Fruit fly (Drosophila melanogaster) whole organism, embryonic: ENCODE measurements around the gene CG7029.
A peak's percentile ranks its signal among the peaks of the same experiment; 100 is the strongest.

Source experiments
- Bgb ChIP-seq: fragments of 200-800 bp; sonication (Bioruptor generic); IDR thresholded peaks from 2 replicates; pipeline ENCODE4 v1.3.6; 2022; ENCODE audit warnings: missing biosample characterization, missing genetic modification characterization; ENCODE audit not compliant: partially characterized antibody
- CG11398 ChIP-seq: fragments of 200-800 bp; sonication (Bioruptor generic); optimal IDR thresholded peaks from 2 replicates; lab custom pipeline; 2016; ENCODE audit warnings: missing biosample characterization, missing genetic modification characterization
- CG12155 ChIP-seq: fragments of 200-800 bp; sonication (Bioruptor generic); optimal IDR thresholded peaks from 3 replicates; lab custom pipeline; 2016; ENCODE audit warnings: missing biosample characterization, missing genetic modification characterization
- CG12219 ChIP-seq: fragments of 200-800 bp; sonication (Bioruptor generic); optimal IDR thresholded peaks from 3 replicates; lab custom pipeline; 2018; ENCODE audit warnings: missing biosample characterization, mild to moderate bottlenecking, missing genetic modification characterization
- CG12236 ChIP-seq: fragments of 200-800 bp; sonication (Bioruptor generic); optimal IDR thresholded peaks from 2 replicates; lab custom pipeline; 2016; ENCODE audit warnings: missing biosample characterization, missing genetic modification characterization
- CG14860 ChIP-seq: fragments of 200-800 bp; sonication (Bioruptor generic); IDR thresholded peaks from 3 replicates; pipeline ENCODE4 v1.3.6; 2022; ENCODE audit warnings: missing biosample characterization, missing genetic modification characterization; ENCODE audit not compliant: partially characterized antibody
- CG15269 ChIP-seq: fragments of 200-800 bp; sonication (Bioruptor generic); optimal IDR thresholded peaks from 2 replicates; lab custom pipeline; 2018; ENCODE audit warnings: missing biosample characterization, mild to moderate bottlenecking, missing genetic modification characterization, moderate library complexity
- CG15514 ChIP-seq: fragments of 200-800 bp; sonication (Bioruptor generic); optimal IDR thresholded peaks from 3 replicates; lab custom pipeline; 2017; ENCODE audit warnings: missing biosample characterization, missing genetic modification characterization, mild to moderate bottlenecking, moderate library complexity, missing genetic modification reagents
- CG1603 ChIP-seq: fragments of 200-800 bp; sonication (Bioruptor generic); optimal IDR thresholded peaks from 2 replicates; lab custom pipeline; 2019; ENCODE audit warnings: missing biosample characterization, mild to moderate bottlenecking, missing genetic modification characterization, moderate library complexity
- CG1792 ChIP-seq: fragments of 200-800 bp; sonication (Bioruptor generic); optimal IDR thresholded peaks from 2 replicates; lab custom pipeline; 2016; ENCODE audit warnings: missing biosample characterization, missing genetic modification characterization
- CG18599 ChIP-seq: fragments of 200-800 bp; sonication (Bioruptor generic); optimal IDR thresholded peaks from 3 replicates; lab custom pipeline; 2017; ENCODE audit warnings: missing biosample characterization, missing genetic modification characterization, mild to moderate bottlenecking, moderate library complexity, missing genetic modification reagents
- CG2120 ChIP-seq: fragments of 200-800 bp; sonication (Bioruptor generic); optimal IDR thresholded peaks from 3 replicates; lab custom pipeline; 2016; ENCODE audit warnings: missing biosample characterization, missing genetic modification characterization
- CG31388 ChIP-seq: fragments of 200-800 bp; sonication (Bioruptor generic); optimal IDR thresholded peaks from 2 replicates; lab custom pipeline; 2016; ENCODE audit warnings: missing biosample characterization, missing genetic modification characterization
- CG6272 ChIP-seq: fragments of 200-800 bp; sonication (Bioruptor generic); IDR thresholded peaks from 2 replicates; pipeline ENCODE4 v1.3.6; 2022; ENCODE audit warnings: missing biosample characterization, missing genetic modification characterization
- CG7556 ChIP-seq: fragments of 200-800 bp; sonication (Bioruptor generic); optimal IDR thresholded peaks from 2 replicates; lab custom pipeline; 2017; ENCODE audit warnings: missing biosample characterization, mild to moderate bottlenecking, missing genetic modification characterization
- CG7963 ChIP-seq: fragments of 200-800 bp; sonication (Bioruptor generic); IDR thresholded peaks from 3 replicates; pipeline ENCODE4 v1.3.6; 2022; ENCODE audit warnings: missing biosample characterization, missing genetic modification characterization; ENCODE audit not compliant: partially characterized antibody
- CG7987 ChIP-seq: fragments of 200-800 bp; sonication (Bioruptor generic); optimal IDR thresholded peaks from 2 replicates; lab custom pipeline; 2018; ENCODE audit warnings: missing biosample characterization, mild to moderate bottlenecking, missing genetic modification characterization, moderate library complexity
- CG9609 ChIP-seq: fragments of 200-800 bp; sonication (Bioruptor generic); optimal IDR thresholded peaks from 3 replicates; lab custom pipeline; 2016; ENCODE audit warnings: missing biosample characterization, missing genetic modification characterization
- CG9817 ChIP-seq: fragments of 200-800 bp; sonication (Bioruptor generic); optimal IDR thresholded peaks from 2 replicates; lab custom pipeline; 2018; ENCODE audit warnings: missing biosample characterization, mild to moderate bottlenecking, missing genetic modification characterization, moderate library complexity
- CG9876 ChIP-seq: fragments of 200-800 bp; sonication (Bioruptor generic); optimal IDR thresholded peaks from 2 replicates; lab custom pipeline; 2016; ENCODE audit warnings: missing biosample characterization, missing genetic modification characterization
- D ChIP-seq, 2 experiments: fragments of 200-800 bp in 1 of 2; fragments of >200 bp in 1 of 2; sonication (Bioruptor generic) in 1 of 2; optimal IDR thresholded peaks; 2 replicates in 1 of 2; 3 replicates in 1 of 2; lab custom pipeline; 2017; ENCODE audit warnings: mild to moderate bottlenecking in 1 of 2, missing biosample characterization in 1 of 2, missing genetic modification characterization in 1 of 2, missing genetic modification reagents in 1 of 2
- D19B ChIP-seq: fragments of 200-800 bp; sonication (Bioruptor generic); optimal IDR thresholded peaks from 2 replicates; lab custom pipeline; 2017; ENCODE audit warnings: missing biosample characterization, mild to moderate bottlenecking, missing genetic modification characterization
- Dbx ChIP-seq: fragments of 200-800 bp; sonication (Bioruptor generic); IDR thresholded peaks from 3 replicates; pipeline ENCODE4 v1.3.6; 2022; ENCODE audit warnings: missing biosample characterization, missing genetic modification characterization
- Dp ChIP-seq: fragments of 200-800 bp; sonication (Bioruptor generic); optimal IDR thresholded peaks from 2 replicates; lab custom pipeline; 2018; ENCODE audit warnings: missing biosample characterization, mild to moderate bottlenecking, missing genetic modification characterization, moderate library complexity
- Ets65A ChIP-seq: fragments of 200-800 bp; sonication (Bioruptor generic); peaks from one replicate; lab custom pipeline; 2016; ENCODE audit warnings: missing biosample characterization, missing genetic modification characterization
- Gug ChIP-seq: fragments of 200-800 bp; sonication (Bioruptor generic); IDR thresholded peaks from 4 replicates; pipeline ENCODE4 v1.3.6; 2022; ENCODE audit warnings: missing biosample characterization, missing genetic modification characterization
- Hey ChIP-seq: fragments of 200-800 bp; sonication (Bioruptor generic); optimal IDR thresholded peaks from 3 replicates; lab custom pipeline; 2018; ENCODE audit warnings: missing biosample characterization, mild to moderate bottlenecking, missing genetic modification characterization
- HmgZ ChIP-seq: fragments of 200-800 bp; sonication (Bioruptor generic); optimal IDR thresholded peaks from 2 replicates; lab custom pipeline; 2018; ENCODE audit warnings: missing biosample characterization, mild to moderate bottlenecking, missing genetic modification characterization
- Jarid2 ChIP-seq: fragments of 200-800 bp; sonication (Bioruptor generic); optimal IDR thresholded peaks from 3 replicates; lab custom pipeline; 2017; ENCODE audit warnings: mild to moderate bottlenecking, missing biosample characterization, missing genetic modification reagents, missing genetic modification characterization
- Mrtf ChIP-seq: fragments of 200-800 bp; sonication (Bioruptor generic); IDR thresholded peaks from 3 replicates; pipeline ENCODE4 v1.3.6; 2022; ENCODE audit warnings: missing biosample characterization, missing genetic modification characterization
- Poxn ChIP-seq: fragments of 200-800 bp; sonication (Bioruptor generic); IDR thresholded peaks from 2 replicates; pipeline ENCODE4 v1.3.6; 2022; ENCODE audit warnings: missing biosample characterization, missing genetic modification characterization
- chif ChIP-seq, 2 experiments: fragments of 200-800 bp; sonication (Bioruptor generic); optimal IDR thresholded peaks; 3 replicates each; lab custom pipeline; 2016; ENCODE audit warnings: missing biosample characterization in 2 of 2, missing genetic modification characterization in 2 of 2
- dan ChIP-seq: fragments of 200-800 bp; sonication (Bioruptor generic); IDR thresholded peaks from 2 replicates; pipeline ENCODE4 v1.3.6; 2022; ENCODE audit warnings: missing biosample characterization, missing genetic modification characterization
- inv ChIP-seq: fragments of 200-800 bp; sonication (Bioruptor generic); IDR thresholded peaks from 2 replicates; pipeline ENCODE4 v1.3.6; 2022; ENCODE audit warnings: missing biosample characterization, missing genetic modification characterization; ENCODE audit not compliant: partially characterized antibody
- mam ChIP-seq: fragments of 200-800 bp; sonication (Bioruptor generic); optimal IDR thresholded peaks from 3 replicates; lab custom pipeline; 2016; ENCODE audit warnings: missing biosample characterization, missing genetic modification characterization
- nmo ChIP-seq: fragments of 200-800 bp; sonication (Bioruptor generic); optimal IDR thresholded peaks from 2 replicates; lab custom pipeline; 2018; ENCODE audit warnings: missing biosample characterization, mild to moderate bottlenecking, missing genetic modification characterization, moderate library complexity
- pb ChIP-seq: fragments of 200-800 bp; sonication (Bioruptor generic); optimal IDR thresholded peaks from 3 replicates; lab custom pipeline; 2016; ENCODE audit warnings: missing biosample characterization, missing genetic modification characterization
- prd ChIP-seq, 3 experiments: fragments of >200 bp in 2 of 3; fragments of 200-800 bp in 1 of 3; sonication (Bioruptor generic) in 1 of 3; optimal IDR thresholded peaks in 2 of 3; IDR thresholded peaks in 1 of 3; 2 replicates in 2 of 3; 3 replicates in 1 of 3; pipeline versions ENCODE4 v1.3.6 to Lab custom; 2017 to 2022; ENCODE audit warnings: missing biosample characterization in 1 of 3, missing genetic modification characterization in 1 of 3
- psq ChIP-seq: fragments of 200-800 bp; sonication (Bioruptor generic); optimal IDR thresholded peaks from 2 replicates; lab custom pipeline; 2017; ENCODE audit warnings: missing biosample characterization, missing genetic modification characterization
- pzg ChIP-seq: fragments of 200-800 bp; sonication (Bioruptor generic); optimal IDR thresholded peaks from 3 replicates; lab custom pipeline; 2018; ENCODE audit warnings: missing biosample characterization, mild to moderate bottlenecking, missing genetic modification characterization, moderate library complexity
- slp2 ChIP-seq: fragments of 200-800 bp; sonication (Bioruptor generic); optimal IDR thresholded peaks from 2 replicates; lab custom pipeline; 2016; ENCODE audit warnings: missing biosample characterization, missing genetic modification characterization
- stc ChIP-seq: fragments of 200-800 bp; sonication (Bioruptor generic); IDR thresholded peaks from 2 replicates; pipeline ENCODE4 v1.3.6; 2022; ENCODE audit warnings: missing biosample characterization, missing genetic modification characterization
- tap ChIP-seq: fragments of 200-800 bp; optimal IDR thresholded peaks from 3 replicates; lab custom pipeline; 2019; ENCODE audit warnings: missing biosample characterization, mild to moderate bottlenecking, missing genetic modification characterization, moderate library complexity
- trem ChIP-seq: fragments of 200-800 bp; optimal IDR thresholded peaks from 3 replicates; lab custom pipeline; 2019; ENCODE audit warnings: missing biosample characterization, mild to moderate bottlenecking, missing genetic modification characterization, moderate library complexity
- tup ChIP-seq: fragments of 200-800 bp; sonication (Bioruptor generic); optimal IDR thresholded peaks from 2 replicates; lab custom pipeline; 2016; ENCODE audit warnings: missing biosample characterization, mild to moderate bottlenecking, missing genetic modification characterization, moderate library complexity
- usp ChIP-seq: fragments of >200 bp; optimal IDR thresholded peaks from 2 replicates; lab custom pipeline; 2017; ENCODE audit warnings: missing biosample characterization, missing genetic modification characterization
- z ChIP-seq: fragments of 200-800 bp; sonication (Bioruptor generic); IDR thresholded peaks from 3 replicates; pipeline ENCODE4 v1.3.6; 2022; ENCODE audit warnings: missing biosample characterization, missing genetic modification characterization
- zen2 ChIP-seq: fragments of 200-800 bp; sonication (Bioruptor generic); IDR thresholded peaks from 3 replicates; pipeline ENCODE4 v1.3.6; 2022; ENCODE audit warnings: missing biosample characterization, missing genetic modification characterization; ENCODE audit not compliant: partially characterized antibody

Gene CG7029

DNA sequence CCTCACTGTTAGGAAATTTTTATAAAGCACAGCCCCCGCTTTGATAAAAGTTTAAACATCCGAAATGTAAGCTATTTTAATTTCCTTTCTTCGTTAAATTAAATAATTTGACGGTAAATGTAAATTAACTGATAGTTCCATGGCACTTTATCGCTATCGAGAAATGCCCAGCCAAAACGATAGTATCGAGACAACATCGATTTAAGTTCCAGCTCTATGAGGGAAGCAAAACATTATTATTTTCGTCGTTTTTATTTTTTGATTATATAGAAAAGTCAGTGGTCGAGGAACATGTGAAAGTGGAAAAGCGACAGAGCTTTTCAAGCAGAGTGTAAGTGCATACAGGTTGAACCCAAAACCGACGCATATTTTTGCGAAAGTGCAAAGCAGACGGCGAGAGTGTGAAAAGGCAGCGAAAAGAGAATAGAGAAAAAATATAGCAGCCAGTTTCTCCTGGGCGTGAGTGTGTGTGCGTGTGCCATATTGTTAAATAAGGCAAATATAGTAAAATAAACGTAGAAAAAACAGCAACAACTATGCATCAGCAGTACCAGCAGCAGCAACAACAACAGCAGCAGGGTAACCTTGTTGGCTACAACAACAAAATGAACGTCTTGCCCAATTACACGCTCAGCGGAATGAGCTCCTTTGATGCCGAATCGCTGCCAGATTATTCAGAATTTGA lies 23.8 kb upstream of the CG7029 start, which contains the start of gene CG45049 (continued):
- TF ChIP-seq CG11398 (GFP tag; lab: Kevin White, UChicago) (no peak), Dbx (GFP tag; lab: Robert Waterston, UW) (no peak), Dp (GFP tag; lab: Kevin White, UChicago) (no peak), inv (GFP tag; lab: Robert Waterston, UW) (peak; percentile 89), Jarid2 (no peak), stc (GFP tag; lab: Robert Waterston, UW) (no peak), CG1603 (peak; percentile 26), Poxn (GFP tag; lab: Robert Waterston, UW) (no peak), tup (GFP tag; lab: Kevin White, UChicago) (no peak), CG31388 (no peak), z (GFP tag; lab: Robert Waterston, UW) (no peak), prd (optimal IDR thresholded peaks at IDR 0.05; lab: Kevin White, UChicago) (no peak), prd (GFP tag; IDR thresholded peaks at IDR 0.05; lab: Robert Waterston, UW) (no peak), pb (GFP tag; lab: Kevin White, UChicago) (no peak), D (optimal IDR thresholded peaks at IDR 0.05; lab: Kevin White, UChicago) (no peak), D (GFP tag; optimal IDR thresholded peaks at IDR 0.05; lab: Kevin White, UChicago) (no peak), CG14860 (peak; percentile 74), CG7987 (GFP tag; lab: Kevin White, UChicago) (no peak), Mrtf (no peak), CG12236 (GFP tag; lab: Kevin White, UChicago) (no peak), CG18599 (GFP tag; lab: Kevin White, UChicago) (no peak), CG7556 (no peak), HmgZ (tag; lab: Kevin White, UChicago) (no peak), CG6272 (GFP tag; lab: Robert Waterston, UW) (peak; percentile 37; the same call in 1 of the 2 replicates), usp (GFP tag; lab: Kevin White, UChicago) (no peak), trem (tag; lab: Kevin White, UChicago) (peak; percentile 4), Ets65A (GFP tag; lab: Kevin White, UChicago) (peak; percentile 35), Hey (tag; lab: Kevin White, UChicago) (no peak), tap (no peak), D19B (GFP tag; lab: Kevin White, UChicago) (no peak), chif (GFP tag; optimal IDR thresholded peaks at IDR 0.05; lab: Kevin White, UChicago) (no peak), CG15514 (GFP tag; lab: Kevin White, UChicago) (no peak), CG15269 (tag; lab: Kevin White, UChicago) (no peak), CG1792 (GFP tag; lab: Kevin White, UChicago) (no peak), Bgb (GFP tag; lab: Robert Waterston, UW) (peak; percentile 92), CG9876 (GFP tag; lab: Kevin White, UChicago) (no peak), CG9609 (GFP tag; lab: Kevin White, UChicago) (no peak), CG12219 (GFP tag; lab: Kevin White, UChicago) (no peak), CG2120 (no peak), psq (peak; percentile 46), slp2 (GFP tag; lab: Kevin White, UChicago) (no peak), nmo (GFP tag; lab: Kevin White, UChicago) (peak; percentile 25), dan (GFP tag; lab: Robert Waterston, UW) (no peak), CG9817 (tag; lab: Kevin White, UChicago) (no peak), pzg (GFP tag; lab: Kevin White, UChicago) (peak; percentile 40), zen2 (GFP tag; lab: Robert Waterston, UW) (peak; percentile 88), mam (peak; percentile 25), CG12155 (GFP tag; lab: Kevin White, UChicago) (no peak), CG7963 (peak; percentile 93), Gug (GFP tag; lab: Robert Waterston, UW) (peak; percentile 32; the same call in 1 of the 4 replicates)
